Worm (Caenorhabditis elegans) whole organism, young adult: ENCODE measurements around the gene far-6.

ENCODE experiments used
- B0019.2 ChIP-seq: fragments of 200-800 bp; sonication (Bioruptor generic); conservative IDR thresholded peaks from 2 replicates; pipeline ENCODE4 v1.3.6; 2022; ENCODE audit warnings: missing genetic modification reagents, missing genetic modification characterization, missing compliant biosample characterization
- F49E8.2 ChIP-seq: sonication (generic microtip); optimal IDR thresholded peaks from 3 replicates; lab custom pipeline; 2017; ENCODE audit warnings: missing genetic modification characterization, mild to moderate bottlenecking, missing compliant biosample characterization, antibody characterized with exemption, moderate library complexity; ENCODE audit not compliant: insufficient read depth
- F52B5.7 ChIP-seq: sonication (generic microtip); optimal IDR thresholded peaks from 2 replicates; lab custom pipeline; 2016; ENCODE audit warnings: mild to moderate bottlenecking, missing genetic modification characterization, missing compliant biosample characterization
- Y53G8AR.9 ChIP-seq: fragments of 200-800 bp; sonication (Bioruptor generic); conservative IDR thresholded peaks from 2 replicates; pipeline ENCODE4 v1.3.6; 2022; ENCODE audit warnings: missing genetic modification reagents, missing genetic modification characterization, missing compliant biosample characterization
- aptf-3 ChIP-seq: fragments of 200-800 bp; sonication (Bioruptor generic); IDR thresholded peaks from 2 replicates; pipeline ENCODE4 v1.3.6; 2022; ENCODE audit warnings: missing genetic modification characterization, missing compliant biosample characterization
- attf-6 ChIP-seq: fragments of 200-800 bp; sonication (Bioruptor generic); IDR thresholded peaks from 2 replicates; pipeline ENCODE4 v1.3.6; 2022; ENCODE audit warnings: missing genetic modification reagents, missing genetic modification characterization, missing compliant biosample characterization
- bed-1 ChIP-seq: fragments of 200-800 bp; sonication (Bioruptor generic); IDR thresholded peaks from 2 replicates; pipeline ENCODE4 v1.3.6; 2022; ENCODE audit warnings: missing genetic modification reagents, missing genetic modification characterization, missing compliant biosample characterization
- cebp-1 ChIP-seq, 2 experiments: fragments of 200-800 bp in 1 of 2; sonication (Bioruptor generic) in 1 of 2; sonication (generic microtip) in 1 of 2; IDR thresholded peaks in 1 of 2; optimal IDR thresholded peaks in 1 of 2; 2 replicates each; pipeline versions ENCODE4 v1.3.6 to Lab custom; 2017 to 2022; ENCODE audit warnings: missing compliant biosample characterization in 2 of 2, missing genetic modification characterization in 2 of 2, mild to moderate bottlenecking in 1 of 2, missing genetic modification reagents in 1 of 2, moderate library complexity in 1 of 2
- cebp-2 ChIP-seq: fragments of 200-800 bp; sonication (Bioruptor generic); IDR thresholded peaks from 2 replicates; pipeline ENCODE4 v1.3.6; 2022; ENCODE audit warnings: missing genetic modification characterization, missing compliant biosample characterization
- ceh-40 ChIP-seq: fragments of 200-800 bp; sonication (Bioruptor generic); IDR thresholded peaks from 2 replicates; pipeline ENCODE4 v1.3.6; 2022; ENCODE audit warnings: missing genetic modification characterization, missing compliant biosample characterization
- dox-1 ChIP-seq: fragments of 200-800 bp; sonication (Bioruptor generic); IDR thresholded peaks from 2 replicates; pipeline ENCODE4 v1.3.6; 2022; ENCODE audit warnings: missing genetic modification reagents, missing genetic modification characterization, missing compliant biosample characterization
- ekl-4 ChIP-seq: fragments of 200-800 bp; sonication (Bioruptor generic); IDR thresholded peaks from 2 replicates; pipeline ENCODE4 v1.3.6; 2022; ENCODE audit warnings: missing genetic modification reagents, missing genetic modification characterization, missing compliant biosample characterization
- fkh-3 ChIP-seq: sonication (generic microtip); optimal IDR thresholded peaks from 2 replicates; lab custom pipeline; 2016; ENCODE audit warnings: mild to moderate bottlenecking, missing genetic modification characterization, missing compliant biosample characterization
- gei-17 ChIP-seq: fragments of 200-800 bp; sonication (Bioruptor generic); optimal IDR thresholded peaks from 2 replicates; lab custom pipeline; 2018; ENCODE audit warnings: mild to moderate bottlenecking, missing genetic modification characterization, missing compliant biosample characterization
- hlh-12 ChIP-seq: sonication (generic microtip); optimal IDR thresholded peaks from 2 replicates; lab custom pipeline; 2016; ENCODE audit warnings: missing genetic modification characterization, missing compliant biosample characterization
- hlh-26 ChIP-seq: fragments of 200-800 bp; sonication (Bioruptor generic); conservative IDR thresholded peaks from 2 replicates; pipeline ENCODE4 v1.3.6; 2022; ENCODE audit warnings: missing genetic modification reagents, missing genetic modification characterization, missing compliant biosample characterization
- hsf-1 ChIP-seq: fragments of 200-800 bp; sonication (Bioruptor generic); IDR thresholded peaks from 2 replicates; pipeline ENCODE4 v1.3.6; 2022; ENCODE audit warnings: missing genetic modification reagents, missing genetic modification characterization, missing compliant biosample characterization
- lin-54 ChIP-seq: fragments of 200-800 bp; sonication (Bioruptor generic); optimal IDR thresholded peaks from 2 replicates; lab custom pipeline; 2018; ENCODE audit warnings: mild to moderate bottlenecking, missing genetic modification characterization, missing compliant biosample characterization
- madf-3 ChIP-seq: fragments of 200-800 bp; sonication (Bioruptor generic); IDR thresholded peaks from 2 replicates; pipeline ENCODE4 v1.3.6; 2022; ENCODE audit warnings: missing genetic modification reagents, missing genetic modification characterization, missing compliant biosample characterization
- madf-6 ChIP-seq: fragments of 200-800 bp; sonication (Bioruptor generic); IDR thresholded peaks from 2 replicates; pipeline ENCODE4 v1.3.6; 2022; ENCODE audit warnings: missing genetic modification reagents, missing genetic modification characterization, missing compliant biosample characterization
- madf-8 ChIP-seq: fragments of 200-800 bp; sonication (Bioruptor generic); conservative IDR thresholded peaks from 2 replicates; pipeline ENCODE4 v1.3.6; 2022; ENCODE audit warnings: missing genetic modification reagents, missing genetic modification characterization, missing compliant biosample characterization
- mcd-1 ChIP-seq: fragments of 200-800 bp; sonication (Bioruptor generic); IDR thresholded peaks from 2 replicates; pipeline ENCODE4 v1.3.6; 2022; ENCODE audit warnings: missing genetic modification reagents, missing genetic modification characterization, missing compliant biosample characterization
- mxl-1 ChIP-seq: sonication (generic microtip); optimal IDR thresholded peaks from 2 replicates; lab custom pipeline; 2016; ENCODE audit warnings: missing genetic modification characterization, missing compliant biosample characterization
- nfya-2 ChIP-seq: fragments of 200-800 bp; sonication (Bioruptor generic); IDR thresholded peaks from 2 replicates; pipeline ENCODE4 v1.3.6; 2022; ENCODE audit warnings: missing genetic modification reagents, missing genetic modification characterization, missing compliant biosample characterization
- nfyb-1 ChIP-seq: fragments of 200-800 bp; sonication (Bioruptor generic); IDR thresholded peaks from 2 replicates; pipeline ENCODE4 v1.3.6; 2022; ENCODE audit warnings: missing genetic modification reagents, missing genetic modification characterization, missing compliant biosample characterization
- nhr-27 ChIP-seq: fragments of 200-800 bp; sonication (Bioruptor generic); optimal IDR thresholded peaks from 2 replicates; lab custom pipeline; 2018; ENCODE audit warnings: mild to moderate bottlenecking, missing genetic modification characterization, moderate library complexity, missing compliant biosample characterization
- pha-4 ChIP-seq: fragments of 150-350 bp; sonication (generic microtip); optimal IDR thresholded peaks from 2 replicates; lab custom pipeline; 2014; ENCODE audit warnings: missing biosample characterization, missing genetic modification reagents, missing genetic modification characterization
- rec-8 ChIP-seq, 2 experiments: sonication (generic microtip); optimal IDR thresholded peaks; 2 replicates each; lab custom pipeline; 2016; ENCODE audit warnings: mild to moderate bottlenecking in 2 of 2, missing genetic modification characterization in 2 of 2, missing genetic modification reagents in 2 of 2, missing genotype in 2 of 2, missing biosample characterization in 1 of 2, missing compliant biosample characterization in 1 of 2, moderate library complexity in 1 of 2
- repo-1 ChIP-seq: sonication (generic microtip); optimal IDR thresholded peaks from 2 replicates; lab custom pipeline; 2017; ENCODE audit warnings: mild to moderate bottlenecking, missing genetic modification characterization, missing compliant biosample characterization
- rpc-1 ChIP-seq, 2 experiments: fragments of 150-350 bp in 1 of 2; sonication (generic microtip) in 1 of 2; optimal IDR thresholded peaks; 2 replicates each; lab custom pipeline; 2014 to 2018; ENCODE audit warnings: missing biosample characterization in 1 of 2, missing genetic modification characterization in 1 of 2, missing genetic modification reagents in 1 of 2, missing genotype in 1 of 2
- sea-2 ChIP-seq: fragments of 200-800 bp; sonication (Bioruptor generic); IDR thresholded peaks from 2 replicates; pipeline ENCODE4 v1.3.6; 2022; ENCODE audit warnings: missing genetic modification characterization, missing compliant biosample characterization
- snpc-1.3 ChIP-seq: sonication (generic microtip); optimal IDR thresholded peaks from 2 replicates; lab custom pipeline; 2017; ENCODE audit warnings: missing genetic modification characterization, mild to moderate bottlenecking, missing compliant biosample characterization, antibody characterized with exemption, moderate library complexity, missing genotype, missing genetic modification reagents; ENCODE audit not compliant: insufficient read depth
- snpc-4 ChIP-seq, 5 experiments: fragments of 150-350 bp in 1 of 5; sonication (generic microtip) in 4 of 5; optimal IDR thresholded peaks; 2 replicates each; lab custom pipeline; 2014 to 2018; ENCODE audit warnings: missing genetic modification characterization in 5 of 5, missing biosample characterization in 3 of 5, antibody characterized with exemption in 2 of 5, mild to moderate bottlenecking in 2 of 5, missing compliant biosample characterization in 2 of 5, missing genotype in 2 of 5, moderate library complexity in 2 of 5, missing genetic modification reagents in 1 of 5
- tbp1 ChIP-seq: fragments of 200-800 bp; sonication (Bioruptor generic); optimal IDR thresholded peaks from 2 replicates; lab custom pipeline; 2018; ENCODE audit warnings: mild to moderate bottlenecking, missing genetic modification characterization, missing compliant biosample characterization
- tlf-1 ChIP-seq: fragments of 200-800 bp; sonication (Bioruptor generic); optimal IDR thresholded peaks from 2 replicates; lab custom pipeline; 2018; ENCODE audit warnings: mild to moderate bottlenecking, missing genetic modification characterization, missing compliant biosample characterization
- zfh-2 ChIP-seq: fragments of 200-800 bp; sonication (Bioruptor generic); conservative IDR thresholded peaks from 2 replicates; pipeline ENCODE4 v1.3.6; 2022; ENCODE audit warnings: missing genetic modification reagents, missing genetic modification characterization, missing compliant biosample characterization
- zim-3 ChIP-seq: sonication (generic microtip); optimal IDR thresholded peaks from 2 replicates; lab custom pipeline; 2017; ENCODE audit warnings: mild to moderate bottlenecking, missing genetic modification characterization, moderate library complexity, missing compliant biosample characterization
- ztf-22 ChIP-seq: fragments of 200-800 bp; sonication (Bioruptor generic); optimal IDR thresholded peaks from 2 replicates; lab custom pipeline; 2018; ENCODE audit warnings: mild to moderate bottlenecking, missing genetic modification characterization, moderate library complexity, missing compliant biosample characterization
- ztf-25 ChIP-seq: fragments of 200-800 bp; sonication (Bioruptor generic); IDR thresholded peaks from 2 replicates; pipeline ENCODE4 v1.3.6; 2022; ENCODE audit warnings: missing genetic modification reagents, missing genetic modification characterization, missing compliant biosample characterization
- ztf-28 ChIP-seq: fragments of 200-800 bp; sonication (Bioruptor generic); IDR thresholded peaks from 2 replicates; pipeline ENCODE4 v1.3.6; 2022; ENCODE audit warnings: missing genetic modification reagents, missing genetic modification characterization, missing compliant biosample characterization

far-6 gene

DNA sequence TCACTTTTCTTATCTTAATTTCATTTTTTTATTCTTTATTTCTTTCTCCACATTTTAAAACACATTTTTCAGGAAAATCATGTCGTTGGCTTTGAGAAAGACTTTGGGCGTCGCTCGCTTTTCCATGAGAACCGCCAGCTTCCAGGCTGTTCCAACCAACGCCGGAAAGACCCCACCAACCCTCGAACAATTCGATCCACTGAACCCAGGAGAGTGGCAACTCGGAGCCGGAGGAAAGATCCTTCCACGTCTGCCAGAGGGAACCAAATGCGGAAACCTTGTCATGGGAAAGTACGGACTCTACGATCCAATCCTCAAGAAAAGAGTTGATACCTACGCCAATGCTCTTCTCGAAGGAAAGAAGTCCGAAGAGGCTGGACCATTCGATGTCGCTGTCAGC, 28.1 kb upstream of the far-6 start, which contains the start of gene kdp-1:
TSS of gene kdp-1 (plus strand) at position 80 of the 400 bp plus-strand sequence.
- TF ChIP-seq nfyb-1 (GFP tag; lab: Robert Waterston, UW) (0 out of 2 replicates have a peak, but pooled peaks have one; percentile 31), madf-8 (GFP tag; lab: Robert Waterston, UW) (no peak), F49E8.2 (tag; lab: Kevin White, UChicago) (peak; percentile 34), lin-54 (GFP tag; lab: Kevin White, UChicago) (no peak), snpc-4 (GFP tag; optimal IDR thresholded peaks at IDR 0.05; lab: Kevin White, UChicago) (no peak), snpc-4 (tag; optimal IDR thresholded peaks at IDR 0.05; lab: Kevin White, UChicago) (peak in 1 of 4 experiments; percentile 45), ekl-4 (GFP tag; lab: Robert Waterston, UW) (no peak), snpc-1.3 (tag; lab: Kevin White, UChicago) (no peak), fkh-3 (tag; lab: Kevin White, UChicago) (peak; percentile 35), nfya-2 (0 out of 2 replicates have a peak, but pooled peaks have one; percentile 60), tlf-1 (GFP tag; lab: Kevin White, UChicago) (no peak), B0019.2 (GFP tag; lab: Robert Waterston, UW) (no peak), aptf-3 (GFP tag; lab: Robert Waterston, UW) (0 out of 2 replicates have a peak, but pooled peaks have one; percentile 16), hlh-12 (tag; lab: Kevin White, UChicago) (no peak), gei-17 (GFP tag; lab: Kevin White, UChicago) (no peak), mxl-1 (no peak), ztf-28 (no peak), hsf-1 (GFP tag; lab: Robert Waterston, UW) (no peak), ztf-25 (0 out of 2 replicates have a peak, but pooled peaks have one; percentile 53), dox-1 (GFP tag; lab: Robert Waterston, UW) (no peak), F52B5.7 (peak; percentile 2), madf-3 (0 out of 2 replicates have a peak, but pooled peaks have one; percentile 72), pha-4 (tag; lab: Kevin White, UChicago) (no peak), ceh-40 (GFP tag; lab: Robert Waterston, UW) (no peak), mcd-1 (GFP tag; lab: Robert Waterston, UW) (peak; percentile 62), bed-1 (GFP tag; lab: Robert Waterston, UW) (no peak), zim-3 (tag; lab: Kevin White, UChicago) (peak; percentile 51), attf-6 (GFP tag; lab: Robert Waterston, UW) (0 out of 2 replicates have a peak, but pooled peaks have one; percentile 38), zfh-2 (peak; percentile 66; the same call in 1 of the 2 replicates), rpc-1 (optimal IDR thresholded peaks at IDR 0.05; lab: Kevin White, UChicago) (no peak), rpc-1 (tag; optimal IDR thresholded peaks at IDR 0.05; lab: Kevin White, UChicago) (no peak), rec-8 (tag; optimal IDR thresholded peaks at IDR 0.05; lab: Kevin White, UChicago) (peak in 1 of 2 experiments; percentile 42), hlh-26 (GFP tag; lab: Robert Waterston, UW) (no peak), repo-1 (peak; percentile 62), madf-6 (GFP tag; lab: Robert Waterston, UW) (peak; percentile 47), Y53G8AR.9 (GFP tag; lab: Robert Waterston, UW) (0 out of 2 replicates have a peak, but pooled peaks have one; percentile 26)

DNA sequence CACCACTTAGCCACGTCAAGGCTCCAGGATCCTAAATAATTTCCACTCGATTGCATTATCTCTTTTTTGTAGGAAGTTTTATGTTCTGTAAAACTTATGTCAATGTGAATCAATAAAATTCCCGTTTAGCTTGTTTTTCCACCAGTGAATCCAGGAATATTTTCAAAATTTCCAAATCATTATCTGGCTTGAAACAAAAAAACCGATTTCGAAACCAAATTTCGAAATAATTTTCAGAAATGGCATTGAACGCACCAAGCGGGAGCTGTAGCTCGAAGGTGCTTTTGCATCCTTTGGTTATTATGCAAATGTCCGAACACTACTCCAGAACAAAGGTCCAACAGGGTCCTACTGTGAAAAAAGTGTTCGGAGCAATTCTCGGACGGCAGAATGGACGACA, 27.6 kb upstream of the far-6 start, which contains the start of gene csn-6:
TSS of gene csn-6 (plus strand) at position 234 of the 400 bp plus-strand sequence.
- no peak for TF ChIP-seq cebp-1 (GFP tag; IDR thresholded peaks at IDR 0.05; lab: Robert Waterston, UW)
- peak; percentile 44 for TF ChIP-seq cebp-1 (tag; optimal IDR thresholded peaks at IDR 0.05; lab: Kevin White, UChicago)
- no peak for TF ChIP-seq ztf-22 (GFP tag; lab: Kevin White, UChicago)
- TF ChIP-seq snpc-4 (GFP tag; optimal IDR thresholded peaks at IDR 0.05; lab: Kevin White, UChicago), result no peak
- TF ChIP-seq snpc-4 (tag; optimal IDR thresholded peaks at IDR 0.05; lab: Kevin White, UChicago), result peak in 1 of 4 experiments; percentile 1
- TF ChIP-seq tbp1 (GFP tag; lab: Kevin White, UChicago), result peak; percentile 13
- no peak for TF ChIP-seq sea-2 (GFP tag; lab: Robert Waterston, UW)
- TF ChIP-seq attf-6 (GFP tag; lab: Robert Waterston, UW), result peak; percentile 29; the same call in 1 of the 2 replicates
- 0 out of 2 replicates have a peak, but pooled peaks have one; percentile 32 for TF ChIP-seq cebp-2 (GFP tag; lab: Robert Waterston, UW)
- TF ChIP-seq nhr-27, result peak; percentile 9
